In genomic region chrX:1964411-1964810, ce11 we compare ENCODE assay signal across 2 worm cellular contexts.
TF ChIP-seq lines count a peak whose summit lies in the region.

No protein-coding gene starts in this region.

TF ChIP-seq in whole organism, L4 larva, 104 proteins besides CTCF, POLR2A, EP300 and RAD21:
- TF ChIP-seq unc-62 (GFP tag; optimal IDR thresholded peaks at IDR 0.05 in 1 of 2; lab: Kevin White, UChicago) = peak in 1 of 2 experiments; percentile 19
- no peak for TF ChIP-seq unc-62 (tag; optimal IDR thresholded peaks at IDR 0.05; lab: Kevin White, UChicago)
- TF ChIP-seq set-16 (GFP tag; IDR thresholded peaks at IDR 0.05; lab: Robert Waterston, UW) = peak; percentile 74
- peak; percentile 28 for TF ChIP-seq aha-1 (tag; lab: Kevin White, UChicago)
- TF ChIP-seq nhr-76 (tag; optimal IDR thresholded peaks at IDR 0.05; lab: Kevin White, UChicago) = no peak
- no peak for TF ChIP-seq rbr-2 (tag; optimal IDR thresholded peaks at IDR 0.05; lab: Kevin White, UChicago)

TF ChIP-seq in whole organism, young adult, 124 proteins besides CTCF, POLR2A, EP300 and RAD21:
- TF ChIP-seq F55B11.4 (tag; optimal IDR thresholded peaks at IDR 0.05; lab: Kevin White, UChicago; ENCODE audit: borderline replicate concordance, insufficient read depth) = no peak
- no peak for TF ChIP-seq bed-1 (GFP tag; IDR thresholded peaks at IDR 0.05; lab: Robert Waterston, UW)
- TF ChIP-seq zfh-2 (GFP tag; conservative IDR thresholded peaks at IDR 0.05; lab: Robert Waterston, UW) = peak; percentile 74
- peak; percentile 12; the same call in 1 of the 2 replicates for TF ChIP-seq egrh-3 (GFP tag; IDR thresholded peaks at IDR 0.05; lab: Robert Waterston, UW)
- no peak for TF ChIP-seq attf-6 (GFP tag; IDR thresholded peaks at IDR 0.05; lab: Robert Waterston, UW)
- no peak for TF ChIP-seq ztf-18 (tag; optimal IDR thresholded peaks at IDR 0.05; lab: Kevin White, UChicago)
